Worm (Caenorhabditis elegans): ENCODE measurements around the gene fpn-1.2.

fpn-1.2 gene

ce11 chrV:1450160-1450559 lies 14.3 kb downstream of the fpn-1.2 start, which contains the start of gene cnc-2:
TSS of gene cnc-2 (minus strand) at chrV:1450183.
- no peak for TF ChIP-seq B0261.1 (tag; optimal IDR thresholded peaks at IDR 0.05)
- no peak for TF ChIP-seq rec-8 (tag; optimal IDR thresholded peaks at IDR 0.05)
- TF ChIP-seq T26A5.8 (tag; optimal IDR thresholded peaks at IDR 0.05) = no peak
- TF ChIP-seq aptf-2 (GFP tag; conservative IDR thresholded peaks at IDR 0.05) = no peak
- no peak for TF ChIP-seq F49E8.2 (tag; optimal IDR thresholded peaks at IDR 0.05; ENCODE audit: insufficient read depth)
- no peak for TF ChIP-seq T07F8.4 (tag; optimal IDR thresholded peaks at IDR 0.05)
- no peak for TF ChIP-seq F22D6.2 (tag; optimal IDR thresholded peaks at IDR 0.05)
- no peak for TF ChIP-seq D2030.7 (GFP tag; IDR thresholded peaks at IDR 0.05)
- no peak for TF ChIP-seq sptf-2 (GFP tag; optimal IDR thresholded peaks at IDR 0.05)
- no peak for TF ChIP-seq ztf-6 (GFP tag; IDR thresholded peaks at IDR 0.05)
- no peak for TF ChIP-seq ztf-18 (tag; optimal IDR thresholded peaks at IDR 0.05)
- no peak for TF ChIP-seq somi-1 (GFP tag; optimal IDR thresholded peaks at IDR 0.05)
- TF ChIP-seq nhr-80 (tag; optimal IDR thresholded peaks at IDR 0.05) = no peak
- TF ChIP-seq ceh-27 (GFP tag; optimal IDR thresholded peaks at IDR 0.05) = no peak
- no peak for TF ChIP-seq snpc-3.4 (tag; optimal IDR thresholded peaks at IDR 0.05)
- no peak for TF ChIP-seq ceh-91 (GFP tag; IDR thresholded peaks at IDR 0.05)
- TF ChIP-seq nhr-120 (GFP tag; IDR thresholded peaks at IDR 0.05) = no peak

ce11 chrV:1447724-1448123 lies 16.8 kb downstream of the fpn-1.2 start, which contains the start of gene cnc-3:
TSS of gene cnc-3 (plus strand) at chrV:1448004.
- 0 out of 2 replicates have a peak, but pooled peaks have one; percentile 45 for TF ChIP-seq nfyb-1 (GFP tag; IDR thresholded peaks at IDR 0.05)
- no peak for TF ChIP-seq mel-28 (tag; optimal IDR thresholded peaks at IDR 0.05; ENCODE audit: borderline replicate concordance)

ce11 chrV:1447079-1447478 lies 17.4 kb downstream of the fpn-1.2 start, which contains the start of gene cnc-4:
TSS of gene cnc-4 (plus strand) at chrV:1447195.
- no peak for TF ChIP-seq aptf-2 (GFP tag; conservative IDR thresholded peaks at IDR 0.05)
- TF ChIP-seq pha-4 (tag; optimal IDR thresholded peaks at IDR 0.05) = no peak
- no peak for TF ChIP-seq nhr-80 (tag; optimal IDR thresholded peaks at IDR 0.05)
- no peak for TF ChIP-seq unc-62 (GFP tag; optimal IDR thresholded peaks at IDR 0.05)
- TF ChIP-seq ztf-6 (GFP tag; IDR thresholded peaks at IDR 0.05) = no peak
- TF ChIP-seq Y56A3A.18 (GFP tag; IDR thresholded peaks at IDR 0.05) = no peak
- no peak for TF ChIP-seq hlh-12 (tag; optimal IDR thresholded peaks at IDR 0.05)
- TF ChIP-seq ztf-25 (GFP tag; IDR thresholded peaks at IDR 0.05) = no peak
- TF ChIP-seq mxl-1 (tag; optimal IDR thresholded peaks at IDR 0.05) = no peak
- TF ChIP-seq bed-1 (GFP tag; IDR thresholded peaks at IDR 0.05) = no peak
- TF ChIP-seq attf-6 (GFP tag; IDR thresholded peaks at IDR 0.05) = no peak
- no peak for TF ChIP-seq Y67H2A.10 (GFP tag; conservative IDR thresholded peaks at IDR 0.05)
- no peak for TF ChIP-seq madf-8 (GFP tag; conservative IDR thresholded peaks at IDR 0.05)
- no peak for TF ChIP-seq unc-130 (GFP tag; optimal IDR thresholded peaks at IDR 0.05)
- TF ChIP-seq lin-54 (GFP tag; optimal IDR thresholded peaks at IDR 0.05) = no peak

- TF ChIP-seq K12H6.12 (tag; optimal IDR thresholded peaks at IDR 0.05) (no peak), nhr-90 (tag; optimal IDR thresholded peaks at IDR 0.05) (no peak), nhr-80 (tag; optimal IDR thresholded peaks at IDR 0.05) (no peak), attf-5 (GFP tag; optimal IDR thresholded peaks at IDR 0.05) (no peak), sea-2 (GFP tag; IDR thresholded peaks at IDR 0.05) (no peak), ZK185.1 (tag; optimal IDR thresholded peaks at IDR 0.05; ENCODE audit: poor library complexity, severe bottlenecking) (no peak), let-607 (tag; optimal IDR thresholded peaks at IDR 0.05) (no peak), aptf-2 (GFP tag; conservative IDR thresholded peaks at IDR 0.05) (no peak), ceh-100 (GFP tag; IDR thresholded peaks at IDR 0.05) (no peak), F39B2.1 (GFP tag; IDR thresholded peaks at IDR 0.05) (no peak), F57A8.1 (GFP tag; optimal IDR thresholded peaks at IDR 0.05) (no peak), Y53F4B.3 (GFP tag; IDR thresholded peaks at IDR 0.05) (no peak), ztf-22 (GFP tag; optimal IDR thresholded peaks at IDR 0.05) (no peak), ets-4 (GFP tag; optimal IDR thresholded peaks at IDR 0.05) (no peak)
Observed at ce11 chrV:1445081-1445480, 19.4 kb downstream of the fpn-1.2 start, which contains the start of gene cnc-5. TSS of gene cnc-5 (plus strand) at chrV:1445381.
